Fruit fly (Drosophila melanogaster): ENCODE data around the gene Tak1.
"Not testable (repeated sequence)": the region's sequence is repeated elsewhere in the genome, so short reads cannot be mapped to it uniquely, and the experiment has no call there.

DNA sequence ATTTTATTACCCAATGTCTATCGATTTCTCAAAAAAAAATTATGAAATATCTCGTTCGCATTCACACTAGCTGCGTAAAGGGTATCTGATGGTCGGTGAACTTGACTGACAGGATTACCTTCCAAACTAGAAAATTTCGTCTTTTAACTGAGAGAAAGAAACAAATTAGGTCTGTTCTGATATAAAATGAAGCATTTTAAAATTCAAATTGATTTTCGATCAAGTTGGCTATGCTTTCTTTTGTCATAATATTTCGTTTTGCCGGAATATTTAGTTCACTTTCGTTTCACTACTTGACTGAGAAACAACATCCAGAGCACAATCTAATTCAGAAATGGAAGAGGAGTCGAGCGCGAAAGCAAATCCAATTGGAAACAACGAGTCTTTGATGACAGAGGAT lies 2.6 kb upstream of the Tak1 start, which contains the start of gene CG42579:
- TF ChIP-seq CG32121 (GFP tag; IDR thresholded peaks at IDR 0.05); EcR (GFP tag; optimal IDR thresholded peaks at IDR 0.05); CG8301 (tag; optimal IDR thresholded peaks at IDR 0.05); CG8159 (tag; optimal IDR thresholded peaks at IDR 0.05); CG34367 (tag; optimal IDR thresholded peaks at IDR 0.05); fd96Ca (GFP tag; IDR thresholded peaks at IDR 0.05): not testable (repeated sequence)

All from whole organism, pupa.